Fruit fly (Drosophila melanogaster) whole organism: ENCODE measurements around the gene CG5191.

Experiments used
- CG8478 ChIP-seq: fragments of >200 bp; optimal IDR thresholded peaks from 2 replicates; lab custom pipeline; 2018; ENCODE audit warnings: inconsistent platforms
- Dll ChIP-seq: fragments of >200 bp; optimal IDR thresholded peaks from 2 replicates; lab custom pipeline; 2017
- EcR ChIP-seq, 2 experiments: fragments of >200 bp; optimal IDR thresholded peaks; 2 replicates each; lab custom pipeline; 2017; ENCODE audit warnings: missing biosample characterization in 2 of 2, missing genetic modification characterization in 2 of 2, missing genetic modification reagents in 2 of 2
- pan ChIP-seq: fragments of >200 bp; optimal IDR thresholded peaks from 2 replicates; lab custom pipeline; 2017
- psq ChIP-seq: fragments of >200 bp; optimal IDR thresholded peaks from 2 replicates; lab custom pipeline; 2017
- usp ChIP-seq: fragments of >200 bp; optimal IDR thresholded peaks from 2 replicates; lab custom pipeline; 2017; ENCODE audit warnings: missing biosample characterization, missing genetic modification characterization, mixed read lengths

- TF ChIP-seq CG8478 (lab: Kevin White, UChicago) (no peak), psq (lab: Kevin White, UChicago) (no peak), pan (lab: Kevin White, UChicago) (no peak), Dll (lab: Kevin White, UChicago) (no peak), usp (GFP tag; lab: Kevin White, UChicago) (no peak), EcR (GFP tag; optimal IDR thresholded peaks at IDR 0.05; lab: Kevin White, UChicago) (no peak)
Observed at dm6 chr3R:20558106-20558489, 2.6 kb upstream of the CG5191 start.
